Worm (Caenorhabditis elegans) whole organism, young adult: ENCODE data around the gene Y62H9A.12.

Experiments
- ama-1 ChIP-seq, 3 experiments: fragments of 150-350 bp in 1 of 3; sonication (generic microtip) in 2 of 3; optimal IDR thresholded peaks; 2 replicates each; lab custom pipeline; 2014 to 2018; ENCODE audit warnings: missing biosample characterization in 2 of 3, missing genetic modification characterization in 2 of 3, missing genetic modification reagents in 2 of 3
- hlh-12 ChIP-seq: sonication (generic microtip); optimal IDR thresholded peaks from 2 replicates; lab custom pipeline; 2016; ENCODE audit warnings: missing genetic modification characterization, missing compliant biosample characterization
- hmg-1.2 ChIP-seq: fragments of 200-800 bp; sonication (Bioruptor generic); IDR thresholded peaks from 2 replicates; pipeline ENCODE4 v1.3.6; 2022; ENCODE audit warnings: missing genetic modification reagents, missing genetic modification characterization, missing compliant biosample characterization

ce11 chrX:11872210-11872609 lies 41.7 kb upstream of the Y62H9A.12 start:
- no peak for TF ChIP-seq ama-1 (optimal IDR thresholded peaks at IDR 0.05; lab: Kevin White, UChicago)
- no peak for TF ChIP-seq ama-1 (GFP tag; optimal IDR thresholded peaks at IDR 0.05; lab: Kevin White, UChicago)
- TF ChIP-seq hmg-1.2 (GFP tag; lab: Robert Waterston, UW) = peak; percentile 66
- no peak for TF ChIP-seq hlh-12 (tag; lab: Kevin White, UChicago)
